Worm (Caenorhabditis elegans) whole organism, L4/young adult: Measurements from ENCODE around the gene kin-20.

Experiments
- W03F9.2 ChIP-seq: fragments of 150-350 bp; optimal IDR thresholded peaks from 2 replicates; lab custom pipeline; 2014; ENCODE audit warnings: missing biosample characterization, missing genetic modification characterization
- dao-5 ChIP-seq: sonication (generic microtip); optimal IDR thresholded peaks from 2 replicates; lab custom pipeline; 2016; ENCODE audit warnings: missing genotype, missing genetic modification characterization, moderate library complexity, missing compliant biosample characterization
- him-1 ChIP-seq: sonication (generic microtip); optimal IDR thresholded peaks from 2 replicates; lab custom pipeline; 2016; ENCODE audit warnings: missing genotype, missing genetic modification reagents, missing genetic modification characterization, missing compliant biosample characterization

- TF ChIP-seq him-1 (tag; lab: Kevin White, UChicago) (no peak), W03F9.2 (tag; lab: Kevin White, UChicago) (no peak), dao-5 (tag; lab: Kevin White, UChicago) (no peak)
These were observed 48.1 kb upstream of the kin-20 start, which contains the start of gene Y15E3A.3 for ce11 chrX:15325709-15326108.
